Fruit fly (Drosophila melanogaster): ENCODE results near the gene Thor.

Gene Thor

DNA sequence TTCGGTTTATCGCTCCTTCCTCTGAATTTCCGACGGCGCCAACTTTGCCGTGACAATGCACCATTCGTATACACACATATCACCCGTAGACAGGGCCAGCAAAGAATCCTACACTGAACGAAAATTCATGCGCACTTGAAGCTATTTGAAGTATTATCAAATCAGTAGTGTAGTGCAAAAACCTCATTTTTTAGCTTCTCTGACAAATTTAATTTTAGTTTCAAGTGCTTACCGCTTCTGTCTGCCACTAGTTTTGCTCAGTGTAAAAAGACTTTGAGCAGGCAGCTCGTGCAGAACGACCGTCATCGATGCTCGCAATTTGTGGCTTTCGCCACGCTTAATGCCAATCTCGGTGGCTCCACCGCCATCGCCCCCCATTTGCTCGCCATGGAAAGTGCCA is 33.4 kb upstream of the Thor start (continued):
- TF ChIP-seq nerfin-2 (GFP tag; IDR thresholded peaks at IDR 0.05; ENCODE audit: partially characterized antibody), result no peak
- peak; percentile 68 for TF ChIP-seq CG14441 (GFP tag; IDR thresholded peaks at IDR 0.05)
- TF ChIP-seq croc (GFP tag; conservative IDR thresholded peaks at IDR 0.05), result no peak; the same call in 2 of the 3 replicates
- peak; percentile 45; the same call in 1 of the 2 replicates for TF ChIP-seq E2f1 (GFP tag; IDR thresholded peaks at IDR 0.05)
- TF ChIP-seq pan (optimal IDR thresholded peaks at IDR 0.05), result no peak
- TF ChIP-seq pan (GFP tag; optimal IDR thresholded peaks at IDR 0.05 in 1 of 2, IDR thresholded peaks at IDR 0.05 in 1 of 2), result peak in 1 of 2 experiments; percentile 67
- peak; percentile 2 for TF ChIP-seq CG3163 (GFP tag; optimal IDR thresholded peaks at IDR 0.05)
- TF ChIP-seq CG12071 (GFP tag; optimal IDR thresholded peaks at IDR 0.05), result no peak
- TF ChIP-seq chif (GFP tag; optimal IDR thresholded peaks at IDR 0.05), result peak; percentile 39 to 59
- no peak for TF ChIP-seq crol (GFP tag; IDR thresholded peaks at IDR 0.05)
- TF ChIP-seq CG6689 (GFP tag; IDR thresholded peaks at IDR 0.05), result peak; percentile 48
- TF ChIP-seq CG11398 (GFP tag; optimal IDR thresholded peaks at IDR 0.05), result no peak
- no peak for TF ChIP-seq Trl (optimal IDR thresholded peaks at IDR 0.05)
- TF ChIP-seq Trl (GFP tag; optimal IDR thresholded peaks at IDR 0.05), result peak; percentile 7
- no peak for TF ChIP-seq hb (GFP tag; IDR thresholded peaks at IDR 0.05; ENCODE audit: partially characterized antibody)
- TF ChIP-seq Dip3 (GFP tag; optimal IDR thresholded peaks at IDR 0.05), result no peak
- peak; percentile 8 for TF ChIP-seq NC2β (GFP tag; optimal IDR thresholded peaks at IDR 0.05)
- no peak for TF ChIP-seq maf-S (GFP tag; optimal IDR thresholded peaks at IDR 0.05)
- TF ChIP-seq ci (GFP tag; IDR thresholded peaks at IDR 0.05), result peak; percentile 63
- TF ChIP-seq CG33213 (GFP tag; optimal IDR thresholded peaks at IDR 0.05), result peak; percentile 15
- TF ChIP-seq CG10431 (GFP tag; optimal IDR thresholded peaks at IDR 0.05), result no peak
- no peak for TF ChIP-seq CG6254 (GFP tag; optimal IDR thresholded peaks at IDR 0.05)
- TF ChIP-seq E2f2 (GFP tag; IDR thresholded peaks at IDR 0.05), result 0 out of 2 replicates have a peak, but pooled peaks have one; percentile 24
- TF ChIP-seq MBD-R2 (GFP tag; IDR thresholded peaks at IDR 0.05), result no peak
- no peak for TF ChIP-seq usp (GFP tag; optimal IDR thresholded peaks at IDR 0.05)
- no peak for TF ChIP-seq CG6765 (GFP tag; optimal IDR thresholded peaks at IDR 0.05)
- TF ChIP-seq CG11093 (GFP tag; IDR thresholded peaks at IDR 0.05), result no peak
- TF ChIP-seq CG31388 (GFP tag; optimal IDR thresholded peaks at IDR 0.05), result no peak
- no peak for TF ChIP-seq BtbVII (GFP tag; optimal IDR thresholded peaks at IDR 0.05)
- no peak for TF ChIP-seq CG8478 (optimal IDR thresholded peaks at IDR 0.05)
- TF ChIP-seq Ets97D (GFP tag; optimal IDR thresholded peaks at IDR 0.05), result no peak
- TF ChIP-seq cg (GFP tag; optimal IDR thresholded peaks at IDR 0.05), result no peak
- peak; percentile 47 for TF ChIP-seq pnt (GFP tag; optimal IDR thresholded peaks at IDR 0.05)
- no peak for TF ChIP-seq jigr1 (GFP tag; IDR thresholded peaks at IDR 0.05)
- TF ChIP-seq az2 (GFP tag; optimal IDR thresholded peaks at IDR 0.05), result peak; percentile 36
- TF ChIP-seq sqz (GFP tag; optimal IDR thresholded peaks at IDR 0.05), result no peak
- TF ChIP-seq CG17912 (GFP tag; optimal IDR thresholded peaks at IDR 0.05), result no peak
- no peak for TF ChIP-seq Dfd (GFP tag; optimal IDR thresholded peaks at IDR 0.05)
- no peak for TF ChIP-seq CG9876 (GFP tag; optimal IDR thresholded peaks at IDR 0.05)
- TF ChIP-seq mld (GFP tag; IDR thresholded peaks at IDR 0.05; ENCODE audit: partially characterized antibody), result no peak
- no peak for TF ChIP-seq CkIIα-i1 (GFP tag; IDR thresholded peaks at IDR 0.05)
- no peak for TF ChIP-seq hbn (GFP tag; IDR thresholded peaks at IDR 0.05; ENCODE audit: partially characterized antibody)
- TF ChIP-seq Lpt (GFP tag; optimal IDR thresholded peaks at IDR 0.05), result no peak
- 0 out of 2 replicates have a peak, but pooled peaks have one; percentile 28 for TF ChIP-seq ssp (GFP tag; IDR thresholded peaks at IDR 0.05)
- no peak for TF ChIP-seq dati (GFP tag; IDR thresholded peaks at IDR 0.05)
- no peak for TF ChIP-seq Dll (GFP tag; IDR thresholded peaks at IDR 0.05; ENCODE audit: partially characterized antibody)
- no peak for TF ChIP-seq seq (GFP tag; IDR thresholded peaks at IDR 0.05)
- no peak for TF ChIP-seq Dp (GFP tag; optimal IDR thresholded peaks at IDR 0.05)
- TF ChIP-seq Ravus (GFP tag; IDR thresholded peaks at IDR 0.05), result no peak
- TF ChIP-seq cad (GFP tag; optimal IDR thresholded peaks at IDR 0.05), result no peak
- no peak for TF ChIP-seq CG6791 (GFP tag; IDR thresholded peaks at IDR 0.05; ENCODE audit: partially characterized antibody)
- TF ChIP-seq Sry-β (GFP tag; optimal IDR thresholded peaks at IDR 0.05), result no peak
- TF ChIP-seq ken (GFP tag; IDR thresholded peaks at IDR 0.05), result peak; percentile 51; the same call in 1 of the 3 replicates
